Worm (Caenorhabditis elegans): ENCODE data around the gene T07H3.7.
"Not testable (repeated sequence)": the region's sequence is repeated elsewhere in the genome, so short reads cannot be mapped to it uniquely, and the experiment has no call there.

Gene T07H3.7

DNA sequence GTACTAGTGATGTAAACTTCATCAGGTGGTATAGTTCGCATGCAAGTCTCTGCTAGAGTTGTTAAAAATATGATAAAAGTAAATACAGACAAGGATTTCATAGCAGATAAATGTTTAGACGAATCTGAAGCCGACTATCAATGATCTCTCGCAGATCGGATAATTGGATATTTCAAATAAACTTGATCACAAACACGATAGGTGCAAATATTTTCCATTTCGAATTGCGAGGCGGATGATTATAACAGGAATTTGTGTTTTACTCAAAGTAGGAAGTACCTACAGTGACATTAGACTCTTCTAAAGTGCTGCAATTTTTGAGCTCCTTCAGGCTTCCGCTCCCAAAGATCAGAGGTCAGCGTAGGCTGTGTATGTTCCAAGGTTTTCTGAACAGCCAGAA, at the start of gene T07H3.7:
TSS of gene T07H3.7 (minus strand) at position 101 of the 400 bp plus-strand sequence.
- TF ChIP-seq F37B4.10 (GFP tag; IDR thresholded peaks at IDR 0.05) (no peak), F39B2.1 (GFP tag; IDR thresholded peaks at IDR 0.05) (no peak), lsl-1 (GFP tag; optimal IDR thresholded peaks at IDR 0.05) (no peak), gei-17 (GFP tag; optimal IDR thresholded peaks at IDR 0.05) (no peak), hsf-1 (GFP tag; IDR thresholded peaks at IDR 0.05) (no peak)

ce11 chrII:1636392-1636791, 46.6 kb upstream of the T07H3.7 start, which contains the start of gene srg-20:
srg-20 (plus strand) TSS chrII:1636692.
- TF ChIP-seq die-1 (tag; optimal IDR thresholded peaks at IDR 0.05); attf-6 (GFP tag; IDR thresholded peaks at IDR 0.05); F39B2.1 (GFP tag; IDR thresholded peaks at IDR 0.05): not testable (repeated sequence)

ce11 chrII:1635969-1636368, 46.2 kb upstream of the T07H3.7 start:
- TF ChIP-seq egrh-3 (GFP tag; IDR thresholded peaks at IDR 0.05) = no peak
- TF ChIP-seq nhr-80 (tag; optimal IDR thresholded peaks at IDR 0.05) = peak; percentile 9

DNA sequence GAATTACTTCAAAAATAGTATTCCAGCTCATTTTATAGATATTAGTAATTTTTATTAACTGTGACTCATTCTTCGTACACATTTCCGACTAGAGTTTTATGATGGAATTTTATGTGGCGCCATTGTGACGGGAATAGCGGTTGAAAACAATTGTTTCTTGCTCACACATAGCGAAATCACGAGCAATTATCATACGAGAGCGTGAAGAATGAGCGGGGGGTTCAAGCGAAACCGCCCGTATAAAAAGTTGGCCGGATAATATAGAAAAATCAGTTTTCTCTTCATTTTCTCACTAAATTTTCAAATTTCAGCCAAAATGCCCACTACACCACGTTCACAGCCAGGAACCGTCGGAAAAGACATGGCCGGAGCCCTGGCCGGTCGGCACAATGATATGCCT, 43.7 kb upstream of the T07H3.7 start, which contains the start of gene C08E3.1:
TSS of gene C08E3.1 (plus strand) at position 301 of the 400 bp plus-strand sequence.
- TF ChIP-seq xnd-1 (tag; optimal IDR thresholded peaks at IDR 0.05); Y79H2A.3 (GFP tag; conservative IDR thresholded peaks at IDR 0.05); madf-3 (GFP tag; IDR thresholded peaks at IDR 0.05): not testable (repeated sequence)

DNA sequence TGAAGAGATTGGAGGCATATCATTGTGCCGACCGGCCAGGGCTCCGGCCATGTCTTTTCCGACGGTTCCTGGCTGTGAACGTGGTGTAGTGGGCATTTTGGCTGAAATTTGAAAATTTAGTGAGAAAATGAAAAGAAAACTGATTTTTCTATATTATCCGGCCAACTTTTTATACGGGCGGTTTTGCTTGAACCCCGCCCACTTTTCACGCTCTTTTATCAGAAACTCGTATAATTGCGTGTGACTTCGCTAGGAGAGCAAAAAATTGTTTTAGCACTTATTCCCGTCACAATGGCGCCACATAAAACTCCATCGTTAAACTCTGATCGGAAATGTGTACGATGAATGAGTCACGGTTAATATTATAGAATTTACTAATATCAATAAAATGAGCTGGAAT, 42.5 kb upstream of the T07H3.7 start, which contains the start of gene C08E3.13:
TSS of gene C08E3.13 (minus strand) at position 101 of the 400 bp plus-strand sequence.
- TF ChIP-seq egl-44 (GFP tag; IDR thresholded peaks at IDR 0.05); dpff-1 (tag; optimal IDR thresholded peaks at IDR 0.05); K12H6.12 (tag; optimal IDR thresholded peaks at IDR 0.05): not testable (repeated sequence)

ce11 chrII:1627783-1628182, 38.0 kb upstream of the T07H3.7 start, which contains the start of gene C08E3.15:
C08E3.15 (minus strand) TSS chrII:1627883.
- TF ChIP-seq nhr-80 (tag; optimal IDR thresholded peaks at IDR 0.05); F39B2.1 (GFP tag; IDR thresholded peaks at IDR 0.05); K11D2.4 (GFP tag; IDR thresholded peaks at IDR 0.05): not testable (repeated sequence)

DNA sequence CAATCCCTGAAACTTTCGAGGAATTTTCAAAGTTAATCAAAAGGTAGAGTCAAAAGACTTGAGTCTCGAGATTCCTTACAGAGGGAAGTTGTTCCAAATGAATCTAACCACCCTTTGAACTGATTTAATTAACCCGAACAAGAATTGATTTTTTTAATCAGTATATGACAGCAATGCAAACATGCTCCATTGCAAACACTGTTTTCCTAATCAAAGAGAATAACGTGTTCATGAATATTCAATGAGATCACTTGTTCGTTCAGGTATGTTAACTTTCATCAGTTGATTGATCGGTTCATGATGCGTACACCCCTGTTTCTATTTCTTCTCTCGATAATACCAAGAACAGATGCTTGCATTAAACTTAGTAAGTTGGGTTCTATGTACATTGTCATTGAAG, 35.9 kb upstream of the T07H3.7 start, which contains the start of gene C08E3.14:
TSS of gene C08E3.14 (plus strand) at position 301 of the 400 bp plus-strand sequence.
- TF ChIP-seq C17E4.6 (GFP tag; IDR thresholded peaks at IDR 0.05) (no peak), zim-3 (tag; optimal IDR thresholded peaks at IDR 0.05) (no peak), mes-4 (tag; optimal IDR thresholded peaks at IDR 0.05) (no peak), lir-1 (GFP tag; conservative IDR thresholded peaks at IDR 0.05) (no peak), ceh-100 (GFP tag; IDR thresholded peaks at IDR 0.05) (no peak), ztf-26 (tag; optimal IDR thresholded peaks at IDR 0.05) (no peak)

- TF ChIP-seq ceh-58 (GFP tag; IDR thresholded peaks at IDR 0.05) (no peak), ztf-6 (GFP tag; IDR thresholded peaks at IDR 0.05) (no peak), lin-54 (GFP tag; optimal IDR thresholded peaks at IDR 0.05) (no peak), D2030.7 (GFP tag; IDR thresholded peaks at IDR 0.05) (no peak), pha-4 (tag; optimal IDR thresholded peaks at IDR 0.05) (no peak), cebp-1 (GFP tag; IDR thresholded peaks at IDR 0.05) (no peak), cebp-1 (tag; optimal IDR thresholded peaks at IDR 0.05) (no peak), nhr-179 (tag; optimal IDR thresholded peaks at IDR 0.05) (no peak), ztf-25 (GFP tag; IDR thresholded peaks at IDR 0.05) (no peak), somi-1 (GFP tag; optimal IDR thresholded peaks at IDR 0.05) (no peak), repo-1 (tag; optimal IDR thresholded peaks at IDR 0.05) (no peak), F22D6.2 (tag; optimal IDR thresholded peaks at IDR 0.05) (no peak), B0261.1 (tag; optimal IDR thresholded peaks at IDR 0.05) (no peak), F39B2.1 (GFP tag; IDR thresholded peaks at IDR 0.05) (no peak), sptf-2 (GFP tag; optimal IDR thresholded peaks at IDR 0.05) (no peak)
Measured at ce11 chrII:1624572-1624971, 34.8 kb upstream of the T07H3.7 start, which contains the start of gene fbxa-160. fbxa-160 (minus strand) TSS chrII:1624672.
